Fruit fly (Drosophila melanogaster): ENCODE results near the gene shakB.

Gene shakB

DNA sequence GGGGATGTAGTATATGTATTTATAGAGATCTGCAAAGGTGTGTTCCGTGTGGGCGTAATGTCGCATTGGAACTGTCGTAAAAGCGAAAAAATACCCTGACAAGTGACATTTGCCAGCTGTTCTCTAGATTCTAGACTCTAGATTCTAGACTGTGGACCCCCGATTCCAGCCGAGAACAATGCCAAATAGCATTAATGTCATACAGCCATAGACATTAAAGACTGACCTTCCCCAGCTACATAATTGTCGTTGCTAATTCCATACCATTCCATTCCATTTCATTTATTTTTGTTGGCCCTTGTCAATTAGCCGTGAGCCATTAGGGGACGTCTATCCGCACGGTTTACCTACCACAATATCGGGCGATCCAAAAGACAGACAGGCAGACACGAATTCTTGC, 150.6 kb downstream of the shakB start:
- no peak for TF ChIP-seq noc (tag; optimal IDR thresholded peaks at IDR 0.05)

dm6 chrX:20760444-20760843, 166.4 kb downstream of the shakB start:
- no peak for TF ChIP-seq noc (tag; optimal IDR thresholded peaks at IDR 0.05)

- no peak for TF ChIP-seq noc (tag; optimal IDR thresholded peaks at IDR 0.05)
These were observed 169.9 kb downstream of the shakB start for dm6 chrX:20756938-20757337.

- no peak for TF ChIP-seq noc (tag; optimal IDR thresholded peaks at IDR 0.05)
These were observed 170.4 kb downstream of the shakB start for dm6 chrX:20756447-20756846.

- no peak for TF ChIP-seq noc (tag; optimal IDR thresholded peaks at IDR 0.05)
These were observed 173.7 kb downstream of the shakB start for dm6 chrX:20753124-20753523.

DNA sequence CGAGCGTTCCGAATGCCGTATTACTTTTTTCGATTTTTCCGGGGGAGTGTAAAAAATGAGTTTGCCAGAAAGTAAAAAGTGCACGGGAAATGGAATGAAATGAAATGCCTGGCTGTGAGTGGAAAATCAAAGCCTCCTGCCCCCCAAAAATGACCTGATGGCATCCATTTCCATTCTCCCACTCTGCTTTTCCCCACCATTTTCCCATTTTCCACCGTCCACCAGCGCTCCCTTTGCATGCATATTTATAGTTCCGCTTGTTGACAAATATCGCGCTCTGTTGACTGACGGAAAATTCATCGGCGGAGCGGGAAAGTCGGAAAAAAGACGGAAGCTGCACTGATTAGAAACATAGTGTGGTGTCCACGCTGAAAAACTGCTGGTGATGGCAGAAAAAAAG, 181.0 kb downstream of the shakB start, which contains the start of gene CG15452:
TSS of gene CG15452 (minus strand) at position 101 of the 400 bp plus-strand sequence.
- no peak for TF ChIP-seq noc (tag; optimal IDR thresholded peaks at IDR 0.05)

DNA sequence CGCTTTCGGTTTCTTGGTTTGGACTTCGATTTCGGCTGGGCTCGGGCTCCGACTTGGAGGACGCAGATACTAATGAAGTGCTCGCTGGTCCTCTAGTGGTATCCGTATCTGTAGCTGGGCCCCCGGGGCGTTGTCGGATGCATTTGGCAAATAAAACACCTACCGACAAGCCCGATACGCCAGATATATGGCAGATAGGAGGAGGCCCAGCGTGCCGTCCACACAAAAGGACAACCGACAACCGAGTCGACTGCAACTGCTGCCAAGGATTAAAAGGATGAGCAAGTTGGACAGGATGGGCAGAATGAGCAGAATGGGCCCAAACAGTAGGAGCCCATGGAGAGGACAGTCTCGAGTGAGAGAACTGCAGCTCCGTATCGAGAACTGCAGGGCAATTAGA, 187.3 kb downstream of the shakB start:
- TF ChIP-seq noc (tag; optimal IDR thresholded peaks at IDR 0.05): no peak

DNA sequence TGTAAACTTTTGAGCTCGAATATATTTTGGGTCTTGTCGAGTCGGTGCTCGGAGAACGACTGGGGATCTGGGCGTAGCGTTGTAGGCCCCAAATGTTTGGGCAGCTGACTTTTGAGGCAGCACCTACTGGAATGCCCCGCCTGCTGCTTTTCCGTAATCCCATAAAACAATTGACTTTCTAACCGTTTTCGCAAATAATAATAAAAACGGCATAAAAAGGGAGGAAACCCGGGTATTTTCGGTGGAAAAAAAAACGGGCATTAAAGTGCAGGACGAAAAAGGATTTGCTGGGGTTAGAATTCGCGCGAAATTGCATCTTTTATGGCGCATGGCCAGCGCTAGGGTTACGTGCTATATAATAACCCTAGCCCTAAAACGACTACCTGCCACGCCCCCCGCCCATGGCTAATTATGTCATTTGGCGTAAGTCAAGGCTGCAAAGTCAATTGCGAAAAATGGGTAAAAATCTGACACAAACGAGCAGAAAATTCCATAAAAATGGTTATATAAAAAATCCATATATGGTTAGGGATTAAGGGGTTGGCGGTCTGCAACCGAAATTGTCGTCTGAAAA, 190.9 kb downstream of the shakB start, which contains the start of gene CG1324:
TSS of gene CG1324 (minus strand) at position 51 of the 574 bp plus-strand sequence.
- TF ChIP-seq noc (tag; optimal IDR thresholded peaks at IDR 0.05): no peak

- TF ChIP-seq noc (tag; optimal IDR thresholded peaks at IDR 0.05): no peak
These were observed 195.4 kb downstream of the shakB start for dm6 chrX:20731492-20731891.

DNA sequence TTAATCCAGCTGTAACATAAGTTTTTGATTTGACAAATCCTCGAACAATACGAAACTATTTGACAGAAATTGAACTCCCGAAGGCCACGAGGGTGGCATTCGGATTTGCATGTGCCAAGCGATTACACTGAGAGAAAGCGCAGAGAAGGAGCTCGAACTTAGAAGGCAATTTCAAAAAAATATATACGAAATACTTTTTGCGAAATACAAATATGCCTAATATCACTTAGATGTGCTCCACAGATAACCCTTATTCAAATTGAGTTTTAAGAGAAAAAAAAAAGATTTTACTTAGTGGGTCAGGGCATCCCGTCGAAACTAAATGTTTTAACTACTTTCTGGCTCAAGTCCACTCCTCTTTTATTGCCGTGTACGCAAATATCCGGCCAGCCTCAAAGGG, 198.3 kb downstream of the shakB start:
- TF ChIP-seq noc (tag; optimal IDR thresholded peaks at IDR 0.05): no peak

DNA sequence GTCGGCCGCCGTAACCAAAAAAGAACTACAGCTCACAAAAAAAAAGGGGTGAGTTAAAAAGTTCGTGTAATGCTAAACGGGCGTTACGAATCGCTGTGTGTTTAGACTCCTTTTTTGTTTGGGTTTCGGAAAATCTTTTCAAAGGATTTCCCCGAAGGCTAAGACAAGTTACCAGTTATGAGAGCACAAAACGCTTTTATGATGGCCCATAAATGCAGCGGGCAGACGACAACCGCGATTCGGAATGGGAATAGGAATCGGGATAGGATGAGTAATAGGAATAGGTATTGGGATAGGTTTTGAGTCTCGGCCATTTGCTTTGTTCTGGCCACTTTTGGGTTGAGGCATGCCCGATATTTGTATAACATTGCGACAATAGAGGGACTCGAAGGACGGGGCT, 202.4 kb downstream of the shakB start:
- no peak for TF ChIP-seq noc (tag; optimal IDR thresholded peaks at IDR 0.05)

DNA sequence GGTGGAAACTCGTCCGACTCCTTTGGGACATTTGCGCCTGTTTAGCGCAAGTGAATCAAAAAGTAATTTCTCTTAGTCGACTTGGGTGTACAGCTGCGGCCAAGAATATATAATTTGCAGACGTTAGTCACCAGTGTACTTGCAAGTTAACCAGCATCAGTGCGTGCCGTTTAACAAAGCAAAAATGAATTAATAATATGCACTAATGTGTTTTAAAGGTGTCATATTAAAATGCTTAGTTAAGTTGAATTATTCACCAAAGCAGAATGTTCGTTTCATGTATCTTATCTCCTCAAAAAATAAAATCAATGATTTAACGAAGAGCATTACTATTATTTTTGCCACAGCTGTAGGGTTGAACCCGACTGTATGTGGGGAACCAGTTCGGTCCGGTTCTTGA, 203.6 kb downstream of the shakB start:
- TF ChIP-seq noc (tag; optimal IDR thresholded peaks at IDR 0.05): no peak

dm6 chrX:20721724-20722344, 205.0 kb downstream of the shakB start:
- TF ChIP-seq noc (tag; optimal IDR thresholded peaks at IDR 0.05): no peak

- no peak for TF ChIP-seq noc (tag; optimal IDR thresholded peaks at IDR 0.05)
These were observed 209.4 kb downstream of the shakB start for dm6 chrX:20717461-20717860.

dm6 chrX:20713317-20713716, 213.5 kb downstream of the shakB start:
- TF ChIP-seq noc (tag; optimal IDR thresholded peaks at IDR 0.05): no peak

Measured in whole organism, larva.